Worm (Caenorhabditis elegans): ENCODE data around the gene srx-22.

The srx-22 gene

DNA sequence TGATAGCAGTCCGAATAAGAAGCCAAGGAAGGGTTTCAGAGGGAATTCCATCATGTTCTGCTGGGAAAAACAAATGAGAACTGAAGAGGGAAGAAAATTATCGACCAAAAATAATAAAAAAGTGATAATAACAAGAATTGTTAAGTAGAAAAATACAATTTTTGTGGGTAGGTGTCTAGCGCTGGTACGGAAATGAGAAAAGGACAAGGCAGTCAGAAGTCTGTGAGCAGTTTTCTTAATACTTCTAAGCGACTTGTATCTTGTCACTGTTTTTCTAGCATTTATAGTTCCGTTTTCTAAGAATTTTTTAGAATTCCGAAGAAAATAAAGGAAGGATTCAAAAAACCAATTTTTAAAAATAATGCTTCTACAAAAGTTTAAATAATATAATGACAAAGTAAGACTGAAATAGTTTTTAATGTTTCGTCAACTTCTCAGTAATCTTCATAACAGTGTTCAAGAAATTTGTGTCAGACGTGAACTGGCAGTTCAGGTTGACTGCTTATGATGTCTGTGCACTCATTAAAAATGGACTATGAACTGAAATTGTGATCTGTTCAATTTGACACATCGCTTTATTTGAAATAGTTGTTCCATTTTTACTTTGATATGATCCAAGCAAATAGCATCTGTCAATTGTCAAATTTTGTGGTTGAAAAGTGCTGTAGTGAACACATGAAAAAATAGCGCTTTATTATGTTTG, 13.1 kb downstream of the srx-22 start, which contains the start of gene srx-4:
Gene srx-4, minus strand, starts transcription at position 51 of the 703 bp plus-strand sequence.
- no peak for TF ChIP-seq ceh-43 (GFP tag; optimal IDR thresholded peaks at IDR 0.05)
- no peak for TF ChIP-seq pha-4 (tag; optimal IDR thresholded peaks at IDR 0.05)
- no peak for TF ChIP-seq unc-120 (tag; optimal IDR thresholded peaks at IDR 0.05; ENCODE audit: poor library complexity, severe bottlenecking)
- no peak for TF ChIP-seq unc-62 (GFP tag; optimal IDR thresholded peaks at IDR 0.05)
- TF ChIP-seq zip-8 (tag; optimal IDR thresholded peaks at IDR 0.05), result no peak
- no peak for TF ChIP-seq ces-1 (GFP tag; optimal IDR thresholded peaks at IDR 0.05)
- TF ChIP-seq tbx-8 (GFP tag; optimal IDR thresholded peaks at IDR 0.05), result no peak
- no peak for TF ChIP-seq nhr-76 (tag; optimal IDR thresholded peaks at IDR 0.05)
- no peak for TF ChIP-seq nhr-12 (tag; optimal IDR thresholded peaks at IDR 0.05)
- TF ChIP-seq flh-1 (GFP tag; optimal IDR thresholded peaks at IDR 0.05), result no peak
- no peak for TF ChIP-seq unc-39 (tag; optimal IDR thresholded peaks at IDR 0.05)
- TF ChIP-seq lin-32 (GFP tag; optimal IDR thresholded peaks at IDR 0.05), result no peak
- no peak for TF ChIP-seq elt-1 (tag; optimal IDR thresholded peaks at IDR 0.05; ENCODE audit: borderline replicate concordance, insufficient read depth)
- TF ChIP-seq M03D4.4 (tag; optimal IDR thresholded peaks at IDR 0.05), result no peak
- TF ChIP-seq bed-3 (GFP tag; optimal IDR thresholded peaks at IDR 0.05), result no peak
- no peak for TF ChIP-seq ztf-11 (tag; optimal IDR thresholded peaks at IDR 0.05)

DNA sequence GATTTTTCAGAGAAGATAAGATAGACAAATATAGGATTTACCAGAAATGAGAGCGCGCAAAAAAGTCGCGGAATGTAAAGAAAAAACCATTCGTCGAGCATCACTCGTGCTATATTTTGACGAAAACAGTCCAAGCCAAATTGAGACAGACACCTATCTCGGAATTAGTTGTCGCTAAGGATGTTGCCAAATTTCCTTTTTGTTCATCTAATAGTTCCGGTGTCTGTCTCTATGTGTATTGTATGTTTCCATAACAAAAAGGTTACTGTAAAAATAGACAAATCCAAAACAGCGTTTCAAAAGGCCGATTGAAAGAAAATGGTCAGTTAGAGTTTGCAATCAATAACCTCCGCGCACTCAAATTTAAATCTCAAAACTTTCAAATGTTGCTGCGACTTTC, 14.9 kb downstream of the srx-22 start, which contains the start of gene srj-53:
Gene srj-53, minus strand, starts transcription at position 101 of the 400 bp plus-strand sequence.
- TF ChIP-seq unc-62 (GFP tag; optimal IDR thresholded peaks at IDR 0.05), result no peak
- no peak for TF ChIP-seq drap-1 (GFP tag; optimal IDR thresholded peaks at IDR 0.05)
- no peak for TF ChIP-seq lin-13 (tag; optimal IDR thresholded peaks at IDR 0.05)
- no peak for TF ChIP-seq elt-1 (tag; optimal IDR thresholded peaks at IDR 0.05; ENCODE audit: borderline replicate concordance, insufficient read depth)
- TF ChIP-seq M03D4.4 (tag; optimal IDR thresholded peaks at IDR 0.05), result no peak
- no peak for TF ChIP-seq sptf-1 (tag; optimal IDR thresholded peaks at IDR 0.05)
- no peak for TF ChIP-seq hlh-1 (tag; optimal IDR thresholded peaks at IDR 0.05)
- no peak for TF ChIP-seq tbx-8 (GFP tag; optimal IDR thresholded peaks at IDR 0.05)

DNA sequence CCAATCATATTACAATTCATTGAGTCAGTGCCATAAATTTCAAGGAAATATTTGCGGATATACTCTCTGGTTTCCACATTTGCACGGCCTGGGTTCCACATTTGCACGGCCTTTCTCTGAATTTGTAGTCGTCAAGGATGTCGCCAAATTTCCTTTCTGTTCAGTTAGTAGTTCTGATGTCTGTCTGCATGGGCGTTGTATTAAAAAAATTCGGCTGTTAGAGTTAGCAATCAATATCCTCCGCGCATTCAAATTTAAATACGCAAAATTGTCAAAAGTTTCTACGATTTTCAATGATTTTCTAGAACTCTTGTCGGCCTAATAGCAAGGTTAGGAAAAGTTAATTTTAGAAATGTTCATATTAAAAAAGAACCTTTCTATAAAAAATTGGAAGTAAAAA, 16.2 kb downstream of the srx-22 start, which contains the start of gene srj-52:
Gene srj-52, minus strand, starts transcription at position 101 of the 400 bp plus-strand sequence.
- no peak for TF ChIP-seq nhr-2 (tag; optimal IDR thresholded peaks at IDR 0.05)
- TF ChIP-seq sem-2 (GFP tag; optimal IDR thresholded peaks at IDR 0.05), result no peak
- no peak for TF ChIP-seq ceh-39 (tag; optimal IDR thresholded peaks at IDR 0.05)
- TF ChIP-seq blmp-1 (tag; optimal IDR thresholded peaks at IDR 0.05), result no peak
- no peak for TF ChIP-seq ztf-11 (tag; optimal IDR thresholded peaks at IDR 0.05)
- no peak for TF ChIP-seq nhr-12 (tag; optimal IDR thresholded peaks at IDR 0.05)
- TF ChIP-seq bed-3 (GFP tag; optimal IDR thresholded peaks at IDR 0.05), result no peak
- TF ChIP-seq hlh-1 (tag; optimal IDR thresholded peaks at IDR 0.05), result no peak

DNA sequence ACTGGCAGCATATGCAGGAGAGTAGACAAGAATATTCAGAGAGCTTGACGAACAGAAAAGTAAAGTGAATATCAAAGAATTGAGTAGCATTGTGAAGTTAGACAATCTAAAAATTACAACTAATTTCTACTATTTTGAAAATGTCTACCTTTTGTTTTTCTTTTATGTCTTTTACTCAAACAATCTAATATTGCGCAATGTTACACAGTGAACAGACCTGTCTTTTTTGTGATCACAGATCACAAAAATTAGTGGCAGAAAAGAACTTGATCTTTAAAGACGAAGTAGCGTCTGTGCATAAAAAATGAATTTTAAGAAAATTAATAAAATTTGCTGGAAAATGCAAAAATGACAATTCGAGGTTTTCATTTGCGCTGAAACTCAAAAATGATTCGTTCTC, 19.3 kb downstream of the srx-22 start:
- no peak for TF ChIP-seq ztf-11 (tag; optimal IDR thresholded peaks at IDR 0.05)
- no peak for TF ChIP-seq hlh-1 (tag; optimal IDR thresholded peaks at IDR 0.05)
- TF ChIP-seq nhr-28 (tag; optimal IDR thresholded peaks at IDR 0.05), result no peak
- TF ChIP-seq sem-2 (GFP tag; optimal IDR thresholded peaks at IDR 0.05), result no peak
- TF ChIP-seq bed-3 (GFP tag; optimal IDR thresholded peaks at IDR 0.05), result no peak
- no peak for TF ChIP-seq drap-1 (GFP tag; optimal IDR thresholded peaks at IDR 0.05)
- peak; percentile 74 for TF ChIP-seq zip-8 (tag; optimal IDR thresholded peaks at IDR 0.05)
- TF ChIP-seq nhr-2 (tag; optimal IDR thresholded peaks at IDR 0.05), result no peak

DNA sequence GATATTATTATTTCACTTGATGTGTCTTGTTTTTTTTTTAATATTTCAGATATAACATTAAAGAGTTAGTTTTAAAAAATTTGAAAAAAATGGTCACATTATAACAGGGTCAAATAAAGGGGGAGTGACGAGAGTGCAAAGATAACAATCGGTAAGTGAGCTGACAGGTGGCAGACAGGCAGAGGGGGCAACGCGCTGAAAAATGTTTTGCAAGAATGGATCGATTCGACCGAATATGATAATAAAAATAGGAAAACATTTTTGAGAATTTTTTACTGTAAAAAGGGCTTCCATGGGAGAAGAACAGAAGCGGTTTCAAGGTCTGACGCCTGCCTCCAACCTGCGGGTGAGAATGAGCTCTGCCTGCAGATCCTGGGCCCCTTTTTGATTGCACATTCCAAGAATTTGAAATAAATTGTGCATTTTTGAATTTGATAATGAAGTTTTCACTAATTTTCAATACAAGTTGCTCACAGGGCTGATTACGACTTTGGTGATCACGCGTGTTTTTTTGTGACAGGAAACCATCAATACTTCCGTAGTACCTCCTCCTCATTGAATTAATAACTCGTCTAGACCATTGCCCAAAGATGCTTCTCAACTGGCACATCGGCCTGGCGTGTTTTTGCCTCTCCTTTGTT, 19.8 kb downstream of the srx-22 start, which contains the start of the genes ugt-29 and srx-5:
Gene ugt-29, minus strand, starts transcription at position 101 of the 641 bp plus-strand sequence.
Gene srx-5, plus strand, starts transcription at position 591 of the 641 bp plus-strand sequence.
- TF ChIP-seq tbx-8 (GFP tag; optimal IDR thresholded peaks at IDR 0.05) (no peak), ceh-83 (GFP tag; optimal IDR thresholded peaks at IDR 0.05) (no peak), nhr-76 (tag; optimal IDR thresholded peaks at IDR 0.05) (no peak), pha-4 (tag; optimal IDR thresholded peaks at IDR 0.05) (no peak), nhr-2 (tag; optimal IDR thresholded peaks at IDR 0.05) (no peak), unc-62 (GFP tag; optimal IDR thresholded peaks at IDR 0.05) (no peak), ztf-11 (tag; optimal IDR thresholded peaks at IDR 0.05) (no peak), unc-120 (tag; optimal IDR thresholded peaks at IDR 0.05; ENCODE audit: poor library complexity, severe bottlenecking) (no peak), lin-32 (GFP tag; optimal IDR thresholded peaks at IDR 0.05) (no peak), nhr-12 (tag; optimal IDR thresholded peaks at IDR 0.05) (no peak), M03D4.4 (tag; optimal IDR thresholded peaks at IDR 0.05) (no peak), unc-39 (tag; optimal IDR thresholded peaks at IDR 0.05) (no peak), elt-1 (tag; optimal IDR thresholded peaks at IDR 0.05; ENCODE audit: borderline replicate concordance, insufficient read depth) (no peak), hlh-1 (tag; optimal IDR thresholded peaks at IDR 0.05) (no peak), sptf-1 (tag; optimal IDR thresholded peaks at IDR 0.05) (no peak), blmp-1 (tag; optimal IDR thresholded peaks at IDR 0.05) (no peak), mep-1 (tag; optimal IDR thresholded peaks at IDR 0.05) (no peak), ces-1 (GFP tag; optimal IDR thresholded peaks at IDR 0.05) (no peak), ceh-39 (tag; optimal IDR thresholded peaks at IDR 0.05) (no peak)
